Worm (Caenorhabditis elegans) whole organism, mixed stage, embryonic: ENCODE results near the gene F36H9.10.
"Not testable (repeated sequence)": the region's sequence is repeated elsewhere in the genome, so short reads cannot be mapped to it uniquely, and the experiment has no call there.

Experiments
- M03D4.4 ChIP-seq: sonication (generic microtip); optimal IDR thresholded peaks from 2 replicates; lab custom pipeline; 2017; ENCODE audit warnings: mild to moderate bottlenecking, missing genetic modification characterization, missing compliant biosample characterization
- bed-3 ChIP-seq: fragments of 200-800 bp; sonication (Bioruptor generic); optimal IDR thresholded peaks from 3 replicates; lab custom pipeline; 2018; ENCODE audit warnings: mild to moderate bottlenecking, missing genetic modification characterization, moderate library complexity, missing compliant biosample characterization
- blmp-1 ChIP-seq: fragments of 150-350 bp; optimal IDR thresholded peaks from 2 replicates; lab custom pipeline; 2014; ENCODE audit warnings: missing biosample characterization, missing genetic modification characterization
- ceh-39 ChIP-seq: fragments of 150-350 bp; optimal IDR thresholded peaks from 2 replicates; lab custom pipeline; 2014; ENCODE audit warnings: missing biosample characterization, missing genetic modification characterization
- ceh-43 ChIP-seq: fragments of 200-800 bp; sonication (Bioruptor generic); optimal IDR thresholded peaks from 2 replicates; lab custom pipeline; 2018; ENCODE audit warnings: mild to moderate bottlenecking, missing genetic modification characterization, moderate library complexity, missing compliant biosample characterization
- ceh-83 ChIP-seq: fragments of 200-800 bp; sonication (Bioruptor generic); optimal IDR thresholded peaks from 2 replicates; lab custom pipeline; 2018; ENCODE audit warnings: mild to moderate bottlenecking, missing genetic modification characterization, missing compliant biosample characterization
- ces-1 ChIP-seq: fragments of 150-350 bp; optimal IDR thresholded peaks from 2 replicates; lab custom pipeline; 2014; ENCODE audit warnings: missing biosample characterization, missing genetic modification reagents, missing genetic modification characterization
- cnd-1 ChIP-seq: fragments of 200-800 bp; sonication (Bioruptor generic); optimal IDR thresholded peaks from 2 replicates; lab custom pipeline; 2018; ENCODE audit warnings: mild to moderate bottlenecking, missing genetic modification characterization, missing compliant biosample characterization
- drap-1 ChIP-seq: fragments of 200-800 bp; sonication (Bioruptor generic); optimal IDR thresholded peaks from 3 replicates; lab custom pipeline; 2018; ENCODE audit warnings: mild to moderate bottlenecking, missing genetic modification characterization, missing compliant biosample characterization
- elt-1 ChIP-seq: sonication (generic microtip); optimal IDR thresholded peaks from 2 replicates; lab custom pipeline; 2017; ENCODE audit warnings: missing genetic modification characterization, mild to moderate bottlenecking, missing compliant biosample characterization, antibody characterized with exemption, moderate library complexity, borderline replicate concordance; ENCODE audit not compliant: insufficient read depth
- elt-3 ChIP-seq: fragments of 150-350 bp; optimal IDR thresholded peaks from 2 replicates; lab custom pipeline; 2014; ENCODE audit warnings: missing biosample characterization, missing genetic modification characterization
- flh-1 ChIP-seq: fragments of 200-800 bp; sonication (Bioruptor generic); optimal IDR thresholded peaks from 2 replicates; lab custom pipeline; 2018; ENCODE audit warnings: mild to moderate bottlenecking, missing genetic modification characterization, moderate library complexity, missing compliant biosample characterization
- ham-2 ChIP-seq: fragments of 200-800 bp; sonication (Bioruptor generic); optimal IDR thresholded peaks from 2 replicates; lab custom pipeline; 2018; ENCODE audit warnings: mild to moderate bottlenecking, missing genetic modification characterization, missing compliant biosample characterization
- hlh-1 ChIP-seq: fragments of 150-350 bp; optimal IDR thresholded peaks from 2 replicates; lab custom pipeline; 2014; ENCODE audit warnings: missing biosample characterization, missing genetic modification reagents, missing genetic modification characterization
- lin-13 ChIP-seq: fragments of 150-350 bp; optimal IDR thresholded peaks from 2 replicates; lab custom pipeline; 2014; ENCODE audit warnings: missing biosample characterization, missing genetic modification characterization
- lin-32 ChIP-seq: fragments of 200-800 bp; sonication (Bioruptor generic); optimal IDR thresholded peaks from 2 replicates; lab custom pipeline; 2018; ENCODE audit warnings: mild to moderate bottlenecking, missing genetic modification characterization, missing compliant biosample characterization
- lsy-2 ChIP-seq: fragments of 150-350 bp; optimal IDR thresholded peaks from 2 replicates; lab custom pipeline; 2014; ENCODE audit warnings: missing biosample characterization, missing genetic modification characterization
- mab-5 ChIP-seq: fragments of 150-350 bp; optimal IDR thresholded peaks from 2 replicates; lab custom pipeline; 2014; ENCODE audit warnings: missing biosample characterization, missing genetic modification characterization
- mep-1 ChIP-seq: fragments of 150-350 bp; optimal IDR thresholded peaks from 2 replicates; lab custom pipeline; 2017; ENCODE audit warnings: missing biosample characterization, missing genetic modification reagents, missing genetic modification characterization, inconsistent platforms
- mls-2 ChIP-seq: sonication (generic microtip); optimal IDR thresholded peaks from 2 replicates; lab custom pipeline; 2016; ENCODE audit warnings: mild to moderate bottlenecking, missing genetic modification characterization, moderate library complexity, missing compliant biosample characterization
- nhr-12 ChIP-seq: fragments of 150-350 bp; optimal IDR thresholded peaks from 2 replicates; lab custom pipeline; 2014; ENCODE audit warnings: missing biosample characterization, missing genetic modification characterization
- nhr-2 ChIP-seq: fragments of 150-350 bp; optimal IDR thresholded peaks from 2 replicates; lab custom pipeline; 2014; ENCODE audit warnings: missing biosample characterization, missing genetic modification characterization
- nhr-237 ChIP-seq: fragments of 150-350 bp; optimal IDR thresholded peaks from 2 replicates; lab custom pipeline; 2014; ENCODE audit warnings: missing biosample characterization, missing genetic modification characterization
- nhr-28 ChIP-seq: fragments of 150-350 bp; optimal IDR thresholded peaks from 2 replicates; lab custom pipeline; 2014; ENCODE audit warnings: missing biosample characterization, missing genetic modification characterization
- nhr-76 ChIP-seq: sonication (generic microtip); optimal IDR thresholded peaks from 2 replicates; lab custom pipeline; 2017; ENCODE audit warnings: missing biosample characterization, missing genetic modification characterization
- pha-4 ChIP-seq: fragments of 150-350 bp; optimal IDR thresholded peaks from 2 replicates; lab custom pipeline; 2018; ENCODE audit warnings: missing biosample characterization, missing genetic modification reagents, missing genetic modification characterization
- sem-2 ChIP-seq: fragments of 200-800 bp; sonication (Bioruptor generic); optimal IDR thresholded peaks from 2 replicates; lab custom pipeline; 2018; ENCODE audit warnings: mild to moderate bottlenecking, missing genetic modification characterization, missing compliant biosample characterization
- snpc-4 ChIP-seq: fragments of 150-350 bp; optimal IDR thresholded peaks from 2 replicates; lab custom pipeline; 2014; ENCODE audit warnings: missing biosample characterization, missing genetic modification characterization
- sptf-1 ChIP-seq: sonication (generic microtip); optimal IDR thresholded peaks from 2 replicates; lab custom pipeline; 2017; ENCODE audit warnings: mild to moderate bottlenecking, missing genetic modification characterization, moderate library complexity, missing compliant biosample characterization
- tbx-8 ChIP-seq: fragments of 200-800 bp; sonication (Bioruptor generic); optimal IDR thresholded peaks from 2 replicates; lab custom pipeline; 2018; ENCODE audit warnings: mild to moderate bottlenecking, missing genetic modification characterization, moderate library complexity, missing compliant biosample characterization
- unc-120 ChIP-seq: sonication (generic microtip); optimal IDR thresholded peaks from 2 replicates; lab custom pipeline; 2017; ENCODE audit warnings: missing genetic modification characterization, missing compliant biosample characterization; ENCODE audit not compliant: poor library complexity, severe bottlenecking
- unc-39 ChIP-seq: fragments of 150-350 bp; optimal IDR thresholded peaks from 2 replicates; lab custom pipeline; 2014; ENCODE audit warnings: missing biosample characterization, missing genetic modification characterization
- unc-62 ChIP-seq: fragments of 150-350 bp; optimal IDR thresholded peaks from 2 replicates; lab custom pipeline; 2014; ENCODE audit warnings: missing biosample characterization, missing genetic modification reagents, missing genetic modification characterization
- zip-8 ChIP-seq: fragments of 150-350 bp; optimal IDR thresholded peaks from 2 replicates; lab custom pipeline; 2014; ENCODE audit warnings: missing biosample characterization, missing genetic modification characterization
- ztf-11 ChIP-seq: fragments of 150-350 bp; optimal IDR thresholded peaks from 2 replicates; lab custom pipeline; 2014; ENCODE audit warnings: missing biosample characterization, missing genetic modification characterization

The F36H9.10 gene

ce11 chrV:1811035-1811434 lies 13.0 kb downstream of the F36H9.10 start, which contains the start of gene Y46H3A.4:
Gene Y46H3A.4, minus strand, starts transcription at chrV:1811135.
- no peak for TF ChIP-seq zip-8

ce11 chrV:1814784-1815183 lies 16.8 kb downstream of the F36H9.10 start, which contains the start of gene Y46H3A.5:
Gene Y46H3A.5, minus strand, starts transcription at chrV:1814884.
- TF ChIP-seq bed-3 (GFP tag; lab: Kevin White, UChicago); mls-2; sem-2: not testable (repeated sequence)
- TF ChIP-seq, all 35 proteins: peak for 0; not testable (repeated sequence) for 35

ce11 chrV:1820016-1820415 lies 22.0 kb downstream of the F36H9.10 start:
- TF ChIP-seq mep-1 (tag; lab: Kevin White, UChicago) (no peak), elt-3 (tag; lab: Kevin White, UChicago) (no peak), nhr-76 (tag; lab: Kevin White, UChicago) (no peak), ham-2 (GFP tag; lab: Kevin White, UChicago) (no peak), ceh-83 (no peak), nhr-12 (tag; lab: Kevin White, UChicago) (no peak), lin-32 (GFP tag; lab: Kevin White, UChicago) (no peak), sem-2 (no peak), ces-1 (GFP tag; lab: Kevin White, UChicago) (no peak), bed-3 (GFP tag; lab: Kevin White, UChicago) (no peak), lin-13 (tag; lab: Kevin White, UChicago) (no peak), unc-120 (tag; lab: Kevin White, UChicago) (no peak), ceh-39 (tag; lab: Kevin White, UChicago) (no peak), nhr-237 (tag; lab: Kevin White, UChicago) (no peak), ztf-11 (tag; lab: Kevin White, UChicago) (no peak), nhr-28 (no peak), ceh-43 (no peak)

ce11 chrV:1820749-1821148 lies 22.7 kb downstream of the F36H9.10 start:
- TF ChIP-seq pha-4 (tag; lab: Kevin White, UChicago): no peak

- TF ChIP-seq nhr-2 (tag; lab: Kevin White, UChicago): no peak
- peak; percentile 14 for TF ChIP-seq ham-2 (GFP tag; lab: Kevin White, UChicago)
- TF ChIP-seq sptf-1 (tag; lab: Kevin White, UChicago): peak; percentile 73
- no peak for TF ChIP-seq flh-1 (GFP tag; lab: Kevin White, UChicago)
- peak; percentile 14 for TF ChIP-seq unc-120 (tag; lab: Kevin White, UChicago)
- TF ChIP-seq nhr-12 (tag; lab: Kevin White, UChicago): no peak
- no peak for TF ChIP-seq lin-32 (GFP tag; lab: Kevin White, UChicago)
- no peak for TF ChIP-seq zip-8
- TF ChIP-seq pha-4 (tag; lab: Kevin White, UChicago): no peak
- TF ChIP-seq ceh-83: no peak
- TF ChIP-seq nhr-28: no peak
- no peak for TF ChIP-seq elt-3 (tag; lab: Kevin White, UChicago)
- TF ChIP-seq nhr-76 (tag; lab: Kevin White, UChicago): no peak
- no peak for TF ChIP-seq lsy-2 (tag; lab: Kevin White, UChicago)
- no peak for TF ChIP-seq unc-62 (GFP tag; lab: Kevin White, UChicago)
- TF ChIP-seq mep-1 (tag; lab: Kevin White, UChicago): peak; percentile 5
- TF ChIP-seq lin-13 (tag; lab: Kevin White, UChicago): no peak
- peak; percentile 5 for TF ChIP-seq nhr-237 (tag; lab: Kevin White, UChicago)
- peak; percentile 48 for TF ChIP-seq M03D4.4 (tag; lab: Kevin White, UChicago)
- peak; percentile 17 for TF ChIP-seq bed-3 (GFP tag; lab: Kevin White, UChicago)
- peak; percentile 31 for TF ChIP-seq drap-1 (GFP tag; lab: Kevin White, UChicago)
- TF ChIP-seq snpc-4: no peak
- TF ChIP-seq unc-39 (tag; lab: Kevin White, UChicago): no peak
- no peak for TF ChIP-seq mab-5 (tag; lab: Kevin White, UChicago)
- no peak for TF ChIP-seq ces-1 (GFP tag; lab: Kevin White, UChicago)
- TF ChIP-seq mls-2: peak; percentile 29
- TF ChIP-seq ztf-11 (tag; lab: Kevin White, UChicago): no peak
- no peak for TF ChIP-seq ceh-43
- no peak for TF ChIP-seq cnd-1 (tag; lab: Kevin White, UChicago)
- TF ChIP-seq ceh-39 (tag; lab: Kevin White, UChicago): no peak
- TF ChIP-seq elt-1 (tag; lab: Kevin White, UChicago): no peak
- no peak for TF ChIP-seq tbx-8 (GFP tag; lab: Kevin White, UChicago)
- TF ChIP-seq blmp-1 (tag; lab: Kevin White, UChicago): peak; percentile 29
- no peak for TF ChIP-seq sem-2
- TF ChIP-seq hlh-1 (tag; lab: Kevin White, UChicago): peak; percentile 40
Measured at ce11 chrV:1821287-1821686, 23.3 kb downstream of the F36H9.10 start, which contains the start of the genes gly-7 and mrpl-39. Gene gly-7, minus strand, starts transcription at chrV:1821323. Gene mrpl-39, plus strand, starts transcription at chrV:1821579.
